Fruit fly (Drosophila melanogaster): ENCODE results near the gene EMC4.
A peak's percentile ranks its signal among the peaks of the same experiment; 100 is the strongest.

The EMC4 gene

dm6 chr3L:22868070-22868469 lies at the start of gene EMC4:
TSS of gene EMC4 (minus strand) at chr3L:22868243.
- TF ChIP-seq Ets98B (GFP tag; IDR thresholded peaks at IDR 0.05) = peak; percentile 39; the same call in 1 of the 2 replicates
- TF ChIP-seq gl (tag; optimal IDR thresholded peaks at IDR 0.05) = no peak
- no peak for TF ChIP-seq CG32121 (GFP tag; IDR thresholded peaks at IDR 0.05)
- TF ChIP-seq CG14655 (GFP tag; optimal IDR thresholded peaks at IDR 0.05) = no peak
- no peak for TF ChIP-seq CG13204 (GFP tag; optimal IDR thresholded peaks at IDR 0.05)
- no peak for TF ChIP-seq CG8301 (tag; optimal IDR thresholded peaks at IDR 0.05)
- TF ChIP-seq CG17806 (tag; optimal IDR thresholded peaks at IDR 0.05) = no peak
- TF ChIP-seq fd96Ca (GFP tag; IDR thresholded peaks at IDR 0.05) = no peak
- peak; percentile 11 for TF ChIP-seq CG15710 (tag; optimal IDR thresholded peaks at IDR 0.05)
- no peak for TF ChIP-seq CG8159 (tag; optimal IDR thresholded peaks at IDR 0.05)
- no peak for TF ChIP-seq CG12605 (GFP tag; IDR thresholded peaks at IDR 0.05)
- TF ChIP-seq CG9948 (tag; optimal IDR thresholded peaks at IDR 0.05) = no peak
- peak; percentile 28 for TF ChIP-seq Snoo (tag; optimal IDR thresholded peaks at IDR 0.05)
- 0 out of 3 replicates have a peak, but pooled peaks have one; percentile 43 for TF ChIP-seq CG4496 (GFP tag; IDR thresholded peaks at IDR 0.05)

dm6 chr3L:22909914-22910541 lies 42.0 kb upstream of the EMC4 start, which contains the start of gene CG12768:
TSS of gene CG12768 (plus strand) at chr3L:22910491.
- no peak for TF ChIP-seq CG12605 (GFP tag; IDR thresholded peaks at IDR 0.05)
- TF ChIP-seq Pif1A (GFP tag; optimal IDR thresholded peaks at IDR 0.05) = no peak
- TF ChIP-seq Pif1B (GFP tag; optimal IDR thresholded peaks at IDR 0.05) = no peak
- TF ChIP-seq CG13204 (GFP tag; optimal IDR thresholded peaks at IDR 0.05) = no peak
- TF ChIP-seq CG17806 (tag; optimal IDR thresholded peaks at IDR 0.05) = peak; percentile 40
- TF ChIP-seq Snoo (tag; optimal IDR thresholded peaks at IDR 0.05) = peak; percentile 45
- no peak for TF ChIP-seq CG10348 (GFP tag; IDR thresholded peaks at IDR 0.05)
- no peak for TF ChIP-seq gl (tag; optimal IDR thresholded peaks at IDR 0.05)
- TF ChIP-seq CG8159 (tag; optimal IDR thresholded peaks at IDR 0.05) = peak; percentile 79
- no peak for TF ChIP-seq fd96Ca (GFP tag; IDR thresholded peaks at IDR 0.05)
- peak; percentile 64 for TF ChIP-seq CG9948 (tag; optimal IDR thresholded peaks at IDR 0.05)
- no peak for TF ChIP-seq CG32121 (GFP tag; IDR thresholded peaks at IDR 0.05)
- no peak for TF ChIP-seq D1 (tag; optimal IDR thresholded peaks at IDR 0.05)
- peak; percentile 66 for TF ChIP-seq CG4496 (GFP tag; IDR thresholded peaks at IDR 0.05)
- TF ChIP-seq EcR (GFP tag; optimal IDR thresholded peaks at IDR 0.05) = no peak
- peak; percentile 81 for TF ChIP-seq CG14655 (GFP tag; optimal IDR thresholded peaks at IDR 0.05)
- peak; percentile 42 for TF ChIP-seq CG8301 (tag; optimal IDR thresholded peaks at IDR 0.05)
- TF ChIP-seq CG15710 (tag; optimal IDR thresholded peaks at IDR 0.05) = peak; percentile 69
- no peak for TF ChIP-seq rn (GFP tag; IDR thresholded peaks at IDR 0.05)
- no peak for TF ChIP-seq Ets98B (GFP tag; IDR thresholded peaks at IDR 0.05)
- TF ChIP-seq CG34367 (tag; optimal IDR thresholded peaks at IDR 0.05) = peak; percentile 24

- TF ChIP-seq gl (tag; optimal IDR thresholded peaks at IDR 0.05) (no peak), CG12605 (GFP tag; IDR thresholded peaks at IDR 0.05) (no peak), CG4496 (GFP tag; IDR thresholded peaks at IDR 0.05) (0 out of 3 replicates have a peak, but pooled peaks have one; percentile 11), CG15710 (tag; optimal IDR thresholded peaks at IDR 0.05) (no peak), rn (GFP tag; IDR thresholded peaks at IDR 0.05) (no peak), CG8159 (tag; optimal IDR thresholded peaks at IDR 0.05) (no peak), fd96Ca (GFP tag; IDR thresholded peaks at IDR 0.05) (no peak)
These were observed 41.4 kb upstream of the EMC4 start for dm6 chr3L:22909325-22909904.

dm6 chr3L:22901612-22902011 lies 33.6 kb upstream of the EMC4 start, which contains the start of gene BoYb:
TSS of gene BoYb (plus strand) at chr3L:22901912.
- no peak for TF ChIP-seq CG8301 (tag; optimal IDR thresholded peaks at IDR 0.05)
- TF ChIP-seq CG15710 (tag; optimal IDR thresholded peaks at IDR 0.05) = no peak
- no peak for TF ChIP-seq CG4496 (GFP tag; IDR thresholded peaks at IDR 0.05)
- TF ChIP-seq CG10348 (GFP tag; IDR thresholded peaks at IDR 0.05) = no peak
- no peak for TF ChIP-seq rn (GFP tag; IDR thresholded peaks at IDR 0.05)

dm6 chr3L:22898444-22898843 lies 30.4 kb upstream of the EMC4 start, which contains the start of gene CG11131:
TSS of gene CG11131 (plus strand) at chr3L:22898744.
- TF ChIP-seq CG8301 (tag; optimal IDR thresholded peaks at IDR 0.05) = no peak

- TF ChIP-seq CG14655 (GFP tag; optimal IDR thresholded peaks at IDR 0.05) = no peak
- peak; percentile 15 for TF ChIP-seq D1 (tag; optimal IDR thresholded peaks at IDR 0.05)
These were observed 26.7 kb upstream of the EMC4 start for dm6 chr3L:22894689-22895283.

- no peak for TF ChIP-seq CG8159 (tag; optimal IDR thresholded peaks at IDR 0.05)
- TF ChIP-seq CG14655 (GFP tag; optimal IDR thresholded peaks at IDR 0.05) = no peak
- TF ChIP-seq Pif1B (GFP tag; optimal IDR thresholded peaks at IDR 0.05) = no peak
- no peak for TF ChIP-seq fd96Ca (GFP tag; IDR thresholded peaks at IDR 0.05)
- TF ChIP-seq CG13204 (GFP tag; optimal IDR thresholded peaks at IDR 0.05) = no peak
- no peak for TF ChIP-seq CG32121 (GFP tag; IDR thresholded peaks at IDR 0.05)
- TF ChIP-seq Snoo (tag; optimal IDR thresholded peaks at IDR 0.05) = no peak
These were observed 23.0 kb upstream of the EMC4 start for dm6 chr3L:22891009-22891408.
